Fruit fly (Drosophila melanogaster) whole organism, embryonic: ENCODE results near the gene PCID2.
A peak's percentile ranks its signal among the peaks of the same experiment; 100 is the strongest.

Experiments
- BEAF-32 ChIP-seq: fragments of 200-800 bp; sonication (Bioruptor generic); optimal IDR thresholded peaks from 3 replicates; lab custom pipeline; 2017; ENCODE audit warnings: missing biosample characterization, missing genetic modification characterization, mild to moderate bottlenecking, moderate library complexity, missing genetic modification reagents
- CG10267 ChIP-seq: fragments of 200-800 bp; sonication (Bioruptor generic); optimal IDR thresholded peaks from 2 replicates; lab custom pipeline; 2018; ENCODE audit warnings: missing biosample characterization, mild to moderate bottlenecking, missing genetic modification characterization, moderate library complexity
- CG10654 ChIP-seq: fragments of 200-800 bp; sonication (Bioruptor generic); optimal IDR thresholded peaks from 2 replicates; lab custom pipeline; 2016; ENCODE audit warnings: missing biosample characterization, missing genetic modification characterization
- CG11456 ChIP-seq: fragments of 200-800 bp; sonication (Bioruptor generic); IDR thresholded peaks from 3 replicates; pipeline ENCODE4 v1.3.6; 2022; ENCODE audit warnings: missing biosample characterization, missing genetic modification characterization
- CG11504 ChIP-seq: fragments of 200-800 bp; sonication (Bioruptor generic); optimal IDR thresholded peaks from 3 replicates; lab custom pipeline; 2019; ENCODE audit warnings: missing biosample characterization, mild to moderate bottlenecking, missing genetic modification characterization, moderate library complexity
- CG11695 ChIP-seq: fragments of 200-800 bp; sonication (Bioruptor generic); IDR thresholded peaks from 3 replicates; pipeline ENCODE4 v1.3.6; 2022; ENCODE audit warnings: missing biosample characterization, missing genetic modification characterization
- CG12071 ChIP-seq: fragments of 200-800 bp; sonication (Bioruptor generic); optimal IDR thresholded peaks from 3 replicates; lab custom pipeline; 2018; ENCODE audit warnings: missing biosample characterization, mild to moderate bottlenecking, missing genetic modification characterization
- CG13894 ChIP-seq: fragments of 200-800 bp; sonication (Bioruptor generic); optimal IDR thresholded peaks from 3 replicates; lab custom pipeline; 2018; ENCODE audit warnings: missing biosample characterization, mild to moderate bottlenecking, missing genetic modification characterization, moderate library complexity
- CG14014 ChIP-seq: fragments of 200-800 bp; sonication (Bioruptor generic); IDR thresholded peaks from 2 replicates; pipeline ENCODE4 v1.3.6; 2022; ENCODE audit warnings: missing biosample characterization, missing genetic modification characterization
- CG16813 ChIP-seq: fragments of 200-800 bp; sonication (Bioruptor generic); IDR thresholded peaks from 3 replicates; pipeline ENCODE4 v1.3.6; 2022; ENCODE audit warnings: missing biosample characterization, missing genetic modification characterization; ENCODE audit not compliant: partially characterized antibody
- CG1832 ChIP-seq: fragments of 200-800 bp; sonication (Bioruptor generic); optimal IDR thresholded peaks from 2 replicates; lab custom pipeline; 2017; ENCODE audit warnings: missing biosample characterization, mild to moderate bottlenecking, missing genetic modification characterization, inconsistent platforms
- CG2199 ChIP-seq: fragments of 200-800 bp; sonication (Bioruptor generic); IDR thresholded peaks from 3 replicates; pipeline ENCODE4 v1.3.6; 2022; ENCODE audit warnings: missing biosample characterization, missing genetic modification characterization
- CG32532 ChIP-seq: fragments of 200-800 bp; sonication (Bioruptor generic); IDR thresholded peaks from 2 replicates; pipeline ENCODE4 v1.3.6; 2022; ENCODE audit warnings: missing biosample characterization, missing genetic modification characterization
- CG43689 ChIP-seq: fragments of 200-800 bp; sonication (Bioruptor generic); IDR thresholded peaks from 2 replicates; pipeline ENCODE4 v1.3.6; 2022; ENCODE audit warnings: missing biosample characterization, missing genetic modification characterization
- CG4707 ChIP-seq: fragments of 200-800 bp; sonication (Bioruptor generic); optimal IDR thresholded peaks from 2 replicates; lab custom pipeline; 2018; ENCODE audit warnings: missing biosample characterization, mild to moderate bottlenecking, missing genetic modification characterization, moderate library complexity
- CG6813 ChIP-seq: fragments of 200-800 bp; sonication (Bioruptor generic); optimal IDR thresholded peaks from 2 replicates; lab custom pipeline; 2017; ENCODE audit warnings: missing biosample characterization, missing genetic modification characterization, mild to moderate bottlenecking, moderate library complexity, missing genetic modification reagents
- CG7556 ChIP-seq: fragments of 200-800 bp; sonication (Bioruptor generic); optimal IDR thresholded peaks from 2 replicates; lab custom pipeline; 2017; ENCODE audit warnings: missing biosample characterization, mild to moderate bottlenecking, missing genetic modification characterization
- CTCF ChIP-seq: fragments of 200-800 bp; sonication (Bioruptor generic); optimal IDR thresholded peaks from 2 replicates; lab custom pipeline; 2017; ENCODE audit warnings: missing biosample characterization, mild to moderate bottlenecking, missing genetic modification characterization, moderate library complexity
- Deaf1 ChIP-seq: fragments of 200-800 bp; optimal IDR thresholded peaks from 3 replicates; lab custom pipeline; 2019; ENCODE audit warnings: missing biosample characterization, mild to moderate bottlenecking, missing genetic modification characterization, moderate library complexity
- Dfd ChIP-seq, 2 experiments: fragments of >200 bp; optimal IDR thresholded peaks; 2 replicates each; lab custom pipeline; 2017; ENCODE audit warnings: missing biosample characterization in 2 of 2, missing genetic modification characterization in 2 of 2
- Drgx ChIP-seq: fragments of 200-800 bp; sonication (Bioruptor generic); IDR thresholded peaks from 2 replicates; pipeline ENCODE4 v1.3.6; 2022; ENCODE audit warnings: missing biosample characterization, missing genetic modification characterization
- Gug ChIP-seq: fragments of 200-800 bp; sonication (Bioruptor generic); IDR thresholded peaks from 4 replicates; pipeline ENCODE4 v1.3.6; 2022; ENCODE audit warnings: missing biosample characterization, missing genetic modification characterization
- HLH54F ChIP-seq: fragments of 200-800 bp; sonication (Bioruptor generic); optimal IDR thresholded peaks from 3 replicates; lab custom pipeline; 2016; ENCODE audit warnings: missing biosample characterization, missing genetic modification characterization
- Mes4 ChIP-seq: fragments of 200-800 bp; sonication (Bioruptor generic); optimal IDR thresholded peaks from 2 replicates; lab custom pipeline; 2016; ENCODE audit warnings: missing biosample characterization, missing genetic modification characterization
- Myb ChIP-seq: fragments of 200-800 bp; sonication (Bioruptor generic); optimal IDR thresholded peaks from 2 replicates; lab custom pipeline; 2016; ENCODE audit warnings: missing biosample characterization, missing genetic modification characterization
- Opbp ChIP-seq: fragments of 200-800 bp; sonication (Bioruptor generic); IDR thresholded peaks from 3 replicates; pipeline ENCODE4 v1.3.6; 2022; ENCODE audit warnings: missing biosample characterization, missing genetic modification characterization; ENCODE audit not compliant: partially characterized antibody
- Rx ChIP-seq: fragments of 200-800 bp; sonication (Bioruptor generic); IDR thresholded peaks from 2 replicates; pipeline ENCODE4 v1.3.6; 2022; ENCODE audit warnings: missing biosample characterization, missing genetic modification characterization
- Scr ChIP-seq: fragments of 200-800 bp; sonication (Bioruptor generic); IDR thresholded peaks from 2 replicates; pipeline ENCODE4 v1.3.6; 2022; ENCODE audit warnings: missing biosample characterization, missing genetic modification characterization; ENCODE audit not compliant: partially characterized antibody
- bigmax ChIP-seq: fragments of 200-800 bp; sonication (Bioruptor generic); optimal IDR thresholded peaks from 2 replicates; lab custom pipeline; 2018; ENCODE audit warnings: missing biosample characterization, mild to moderate bottlenecking, missing genetic modification characterization
- cg ChIP-seq: fragments of 200-800 bp; sonication (Bioruptor generic); optimal IDR thresholded peaks from 3 replicates; lab custom pipeline; 2019; ENCODE audit warnings: missing biosample characterization, mild to moderate bottlenecking, missing genetic modification characterization, moderate library complexity
- fd96Cb ChIP-seq: fragments of 200-800 bp; sonication (Bioruptor generic); optimal IDR thresholded peaks from 2 replicates; lab custom pipeline; 2018; ENCODE audit warnings: missing biosample characterization, mild to moderate bottlenecking, missing genetic modification characterization, moderate library complexity
- hth ChIP-seq: fragments of >200 bp; optimal IDR thresholded peaks from 2 replicates; lab custom pipeline; 2017; ENCODE audit warnings: inconsistent platforms
- jumu ChIP-seq: fragments of 200-800 bp; sonication (Bioruptor generic); optimal IDR thresholded peaks from 3 replicates; lab custom pipeline; 2016; ENCODE audit warnings: missing biosample characterization, missing genetic modification characterization
- nmo ChIP-seq: fragments of 200-800 bp; sonication (Bioruptor generic); optimal IDR thresholded peaks from 2 replicates; lab custom pipeline; 2018; ENCODE audit warnings: missing biosample characterization, mild to moderate bottlenecking, missing genetic modification characterization, moderate library complexity
- onecut ChIP-seq: fragments of 200-800 bp; sonication (Bioruptor generic); IDR thresholded peaks from 2 replicates; pipeline ENCODE4 v1.3.6; 2022; ENCODE audit warnings: missing biosample characterization, missing genetic modification characterization
- org-1 ChIP-seq: fragments of 200-800 bp; sonication (Bioruptor generic); optimal IDR thresholded peaks from 2 replicates; lab custom pipeline; 2017; ENCODE audit warnings: missing biosample characterization, missing genetic modification characterization
- pita ChIP-seq: fragments of 200-800 bp; sonication (Bioruptor generic); optimal IDR thresholded peaks from 2 replicates; lab custom pipeline; 2017; ENCODE audit warnings: missing biosample characterization, mild to moderate bottlenecking, missing genetic modification characterization
- psq ChIP-seq: fragments of 200-800 bp; sonication (Bioruptor generic); optimal IDR thresholded peaks from 2 replicates; lab custom pipeline; 2017; ENCODE audit warnings: missing biosample characterization, missing genetic modification characterization
- row ChIP-seq: fragments of 200-800 bp; sonication (Bioruptor generic); IDR thresholded peaks from 3 replicates; pipeline ENCODE4 v1.3.6; 2022; ENCODE audit warnings: missing biosample characterization, missing genetic modification characterization
- run ChIP-seq: fragments of 200-800 bp; sonication (Bioruptor generic); optimal IDR thresholded peaks from 3 replicates; lab custom pipeline; 2018; ENCODE audit warnings: missing biosample characterization, mild to moderate bottlenecking, missing genetic modification characterization
- salm ChIP-seq: fragments of 200-800 bp; sonication (Bioruptor generic); optimal IDR thresholded peaks from 2 replicates; lab custom pipeline; 2018; ENCODE audit warnings: missing biosample characterization, mild to moderate bottlenecking, missing genetic modification characterization
- scrt ChIP-seq: fragments of 200-800 bp; sonication (Bioruptor generic); optimal IDR thresholded peaks from 2 replicates; lab custom pipeline; 2018; ENCODE audit warnings: missing biosample characterization, mild to moderate bottlenecking, missing genetic modification characterization, moderate library complexity
- sim ChIP-seq: fragments of 200-800 bp; sonication (Bioruptor generic); IDR thresholded peaks from 2 replicates; pipeline ENCODE4 v1.3.6; 2022; ENCODE audit warnings: missing biosample characterization, missing genetic modification characterization
- stc ChIP-seq: fragments of 200-800 bp; sonication (Bioruptor generic); IDR thresholded peaks from 2 replicates; pipeline ENCODE4 v1.3.6; 2022; ENCODE audit warnings: missing biosample characterization, missing genetic modification characterization
- vvl ChIP-seq: fragments of 200-800 bp; sonication (Bioruptor generic); IDR thresholded peaks from 2 replicates; pipeline ENCODE4 v1.3.6; 2022; ENCODE audit warnings: missing biosample characterization, missing genetic modification characterization
- zfh1 ChIP-seq: fragments of 200-800 bp; sonication (Bioruptor generic); IDR thresholded peaks from 3 replicates; pipeline ENCODE4 v1.3.6; 2022; ENCODE audit warnings: missing biosample characterization, missing genetic modification characterization
- zfh2 ChIP-seq: fragments of 200-800 bp; sonication (Bioruptor generic); optimal IDR thresholded peaks from 2 replicates; lab custom pipeline; 2016; ENCODE audit warnings: missing biosample characterization, missing genetic modification characterization

PCID2 gene

DNA sequence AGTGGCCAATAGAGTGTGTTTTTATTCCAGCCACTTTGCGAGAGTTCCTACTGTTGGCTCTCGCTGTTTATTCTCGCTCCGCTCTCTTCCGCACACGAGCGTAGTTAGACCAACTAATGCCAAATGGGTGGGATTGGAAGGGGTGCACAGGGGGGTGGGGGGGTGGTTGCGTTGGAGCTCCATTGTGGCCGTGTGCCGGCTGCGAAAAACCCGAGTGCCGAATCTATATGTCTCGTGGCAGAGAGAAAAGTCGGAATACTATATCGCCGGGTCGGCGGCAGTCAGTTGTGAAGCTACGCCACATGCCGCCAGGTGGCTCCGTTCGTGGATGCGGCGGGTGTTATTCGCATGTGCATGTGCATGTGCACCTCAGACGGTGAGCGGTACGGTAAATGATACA is 25.1 kb upstream of the PCID2 start (continued):
- TF ChIP-seq CG10654 (GFP tag; lab: Kevin White, UChicago) (no peak), CG11695 (GFP tag; lab: Robert Waterston, UW) (no peak), run (tag; lab: Kevin White, UChicago) (no peak), CG2199 (GFP tag; lab: Robert Waterston, UW) (no peak), stc (GFP tag; lab: Robert Waterston, UW) (no peak), jumu (no peak), CG4707 (GFP tag; lab: Kevin White, UChicago) (no peak), hth (no peak), CG6813 (GFP tag; lab: Kevin White, UChicago) (no peak), Opbp (GFP tag; lab: Robert Waterston, UW) (0 out of 3 replicates have a peak, but pooled peaks have one; percentile 31), CG13894 (peak; percentile 84), CTCF (GFP tag; lab: Kevin White, UChicago) (peak; percentile 40), CG11456 (GFP tag; lab: Robert Waterston, UW) (0 out of 3 replicates have a peak, but pooled peaks have one; percentile 47), psq (GFP tag; lab: Kevin White, UChicago) (no peak), salm (no peak), scrt (GFP tag; lab: Kevin White, UChicago) (no peak), Drgx (GFP tag; lab: Robert Waterston, UW) (0 out of 2 replicates have a peak, but pooled peaks have one; percentile 11), org-1 (GFP tag; lab: Kevin White, UChicago) (no peak)

DNA sequence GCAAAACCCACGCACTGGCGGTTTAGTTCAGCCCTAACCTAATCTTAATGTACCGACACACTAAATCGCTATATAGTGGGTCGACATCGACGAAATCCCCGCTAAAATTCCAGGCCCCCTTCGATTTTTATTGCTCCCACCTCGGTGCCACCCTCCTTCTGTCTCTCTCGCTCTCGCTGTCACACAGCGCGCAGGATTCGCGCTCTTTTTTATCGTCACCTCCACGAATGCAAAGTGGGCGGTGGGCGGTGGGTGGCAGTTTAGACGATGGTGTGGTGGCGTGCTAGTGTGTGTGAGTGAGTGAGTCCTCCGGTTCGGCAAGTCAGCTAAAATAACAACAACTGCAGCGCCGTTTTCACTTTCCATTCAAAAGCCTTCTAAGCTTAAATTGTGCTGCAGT is 24.2 kb upstream of the PCID2 start:
- peak; percentile 34; the same call in 1 of the 2 replicates for TF ChIP-seq onecut (GFP tag; lab: Robert Waterston, UW)
- no peak for TF ChIP-seq CG16813
- TF ChIP-seq zfh2 (GFP tag; lab: Kevin White, UChicago): no peak
- TF ChIP-seq Scr (GFP tag; lab: Robert Waterston, UW): no peak
- TF ChIP-seq CG13894: peak; percentile 36
- no peak for TF ChIP-seq bigmax (GFP tag; lab: Kevin White, UChicago)
- TF ChIP-seq CG1832 (GFP tag; lab: Kevin White, UChicago): peak; percentile 12
- TF ChIP-seq Deaf1 (tag; lab: Kevin White, UChicago): peak; percentile 56
- no peak for TF ChIP-seq CG43689 (GFP tag; lab: Robert Waterston, UW)
- TF ChIP-seq Mes4 (GFP tag; lab: Kevin White, UChicago): no peak
- peak; percentile 4 for TF ChIP-seq CG12071 (GFP tag; lab: Kevin White, UChicago)

DNA sequence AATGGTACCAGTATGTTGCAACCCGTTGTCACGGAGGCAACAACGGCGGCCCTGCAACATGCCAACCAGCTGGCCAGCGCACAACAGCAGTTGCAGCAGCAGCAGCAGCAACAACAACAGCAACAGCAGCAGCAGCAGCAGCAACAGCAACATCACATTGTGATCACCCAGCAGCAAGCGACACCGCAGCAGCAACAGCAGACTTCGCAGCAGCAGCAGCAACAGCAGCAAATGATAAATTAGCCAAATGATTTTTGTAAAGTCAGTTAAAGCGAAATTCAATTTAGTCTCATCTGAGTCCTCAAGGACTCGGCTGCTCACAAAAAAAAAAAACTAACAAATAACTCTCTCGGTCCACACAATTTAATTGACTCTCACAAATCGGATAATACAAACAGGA is 22.0 kb upstream of the PCID2 start:
- TF ChIP-seq fd96Cb (tag; lab: Kevin White, UChicago): no peak
- peak in 1 of 2 experiments; percentile 83 for TF ChIP-seq Dfd (GFP tag; optimal IDR thresholded peaks at IDR 0.05; lab: Kevin White, UChicago)

DNA sequence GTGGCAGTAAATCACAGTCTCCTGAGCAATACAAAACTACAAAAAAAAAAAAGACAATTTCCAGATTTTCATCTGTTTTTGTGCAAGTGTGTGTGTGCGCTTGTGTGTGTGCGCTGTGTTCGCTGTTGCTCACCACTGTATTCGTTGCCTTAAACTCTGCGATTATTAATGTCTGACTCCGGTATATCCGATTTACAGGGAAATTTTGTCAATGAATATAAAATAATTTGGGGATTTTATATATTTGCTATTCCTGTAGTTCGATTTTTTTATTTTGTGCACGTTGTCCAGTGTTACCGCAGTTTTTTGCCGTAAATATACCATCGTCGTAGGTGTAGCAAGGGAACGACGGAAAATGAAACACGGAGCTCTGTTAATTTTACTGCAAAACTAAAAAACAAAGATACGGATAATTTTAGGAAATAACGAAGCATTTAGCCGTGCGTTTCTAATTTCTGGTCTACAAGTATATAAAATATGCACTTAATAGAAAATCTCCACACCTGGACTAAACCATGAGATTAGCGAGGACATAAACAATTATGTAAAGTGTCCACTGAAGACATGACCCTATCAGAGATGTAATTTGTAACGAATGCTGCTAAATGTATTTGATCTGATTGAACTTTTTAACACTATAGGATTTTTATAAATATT is 17.0 kb upstream of the PCID2 start, which contains the start of gene Duba:
Gene Duba (minus strand): TSS at position 313 of the 657 bp plus-strand sequence.
- no peak for TF ChIP-seq zfh1 (GFP tag; lab: Robert Waterston, UW)
- peak; percentile 83 for TF ChIP-seq CG11504 (tag; lab: Kevin White, UChicago)
- TF ChIP-seq HLH54F: no peak
- TF ChIP-seq pita (GFP tag; lab: Kevin White, UChicago): peak; percentile 63
- peak; percentile 39 for TF ChIP-seq BEAF-32 (GFP tag; lab: Kevin White, UChicago)
- TF ChIP-seq nmo (GFP tag; lab: Kevin White, UChicago): peak; percentile 67
- TF ChIP-seq cg (GFP tag; lab: Kevin White, UChicago): peak; percentile 84
- no peak for TF ChIP-seq CG7556 (GFP tag; lab: Kevin White, UChicago)
- TF ChIP-seq vvl (GFP tag; lab: Robert Waterston, UW): peak; percentile 41; the same call in 1 of the 2 replicates
- peak; percentile 77 for TF ChIP-seq CG10267 (tag; lab: Kevin White, UChicago)
- TF ChIP-seq Myb (GFP tag; lab: Kevin White, UChicago): peak; percentile 40
- TF ChIP-seq CTCF (GFP tag; lab: Kevin White, UChicago): peak; percentile 73
- peak; percentile 62; the same call in 2 of the 3 replicates for TF ChIP-seq row
- no peak for TF ChIP-seq sim (GFP tag; lab: Robert Waterston, UW)
- no peak for TF ChIP-seq CG14014 (GFP tag; lab: Robert Waterston, UW)
- peak; percentile 11; the same call in 1 of the 2 replicates for TF ChIP-seq CG32532 (GFP tag; lab: Robert Waterston, UW)
- no peak for TF ChIP-seq Rx (GFP tag; lab: Robert Waterston, UW)
- peak; percentile 14; the same call in 1 of the 4 replicates for TF ChIP-seq Gug
